Fruit fly (Drosophila melanogaster) whole organism, embryonic: ENCODE data around the gene CG4025.

Experiments used
- Adf1 ChIP-seq: fragments of 200-800 bp; sonication (Bioruptor generic); IDR thresholded peaks from 2 replicates; pipeline ENCODE4 v1.3.6; 2022; ENCODE audit warnings: missing biosample characterization, missing genetic modification characterization
- B-H1 ChIP-seq: fragments of 200-800 bp; sonication (Bioruptor generic); IDR thresholded peaks from 3 replicates; pipeline ENCODE4 v1.3.6; 2022; ENCODE audit warnings: missing biosample characterization, missing genetic modification characterization
- CG12071 ChIP-seq: fragments of 200-800 bp; sonication (Bioruptor generic); optimal IDR thresholded peaks from 3 replicates; lab custom pipeline; 2018; ENCODE audit warnings: missing biosample characterization, mild to moderate bottlenecking, missing genetic modification characterization
- CG12769 ChIP-seq: fragments of 200-800 bp; sonication (Bioruptor generic); optimal IDR thresholded peaks from 2 replicates; lab custom pipeline; 2019; ENCODE audit warnings: missing biosample characterization, mild to moderate bottlenecking, missing genetic modification characterization, moderate library complexity
- CG13123 ChIP-seq: fragments of 200-800 bp; sonication (Bioruptor generic); optimal IDR thresholded peaks from 2 replicates; lab custom pipeline; 2016; ENCODE audit warnings: missing biosample characterization, missing genetic modification characterization
- CG15269 ChIP-seq: fragments of 200-800 bp; sonication (Bioruptor generic); optimal IDR thresholded peaks from 2 replicates; lab custom pipeline; 2018; ENCODE audit warnings: missing biosample characterization, mild to moderate bottlenecking, missing genetic modification characterization, moderate library complexity
- CG15696 ChIP-seq: fragments of 200-800 bp; sonication (Bioruptor generic); optimal IDR thresholded peaks from 2 replicates; lab custom pipeline; 2019; ENCODE audit warnings: missing biosample characterization, mild to moderate bottlenecking, missing genetic modification characterization, moderate library complexity
- CG1603 ChIP-seq: fragments of 200-800 bp; sonication (Bioruptor generic); optimal IDR thresholded peaks from 2 replicates; lab custom pipeline; 2019; ENCODE audit warnings: missing biosample characterization, mild to moderate bottlenecking, missing genetic modification characterization, moderate library complexity
- CG16813 ChIP-seq: fragments of 200-800 bp; sonication (Bioruptor generic); IDR thresholded peaks from 3 replicates; pipeline ENCODE4 v1.3.6; 2022; ENCODE audit warnings: missing biosample characterization, missing genetic modification characterization; ENCODE audit not compliant: partially characterized antibody
- CG2712 ChIP-seq: fragments of 200-800 bp; optimal IDR thresholded peaks from 3 replicates; lab custom pipeline; 2019; ENCODE audit warnings: missing biosample characterization, mild to moderate bottlenecking, missing genetic modification characterization, moderate library complexity
- CG31224 ChIP-seq: fragments of 200-800 bp; sonication (Bioruptor generic); IDR thresholded peaks from 2 replicates; pipeline ENCODE4 v1.3.6; 2022; ENCODE audit warnings: missing biosample characterization, missing genetic modification characterization
- CG31441 ChIP-seq: fragments of 200-800 bp; sonication (Bioruptor generic); IDR thresholded peaks from 2 replicates; pipeline ENCODE4 v1.3.6; 2022; ENCODE audit warnings: missing biosample characterization, missing genetic modification characterization
- CG3838 ChIP-seq: fragments of 200-800 bp; sonication (Bioruptor generic); optimal IDR thresholded peaks from 3 replicates; lab custom pipeline; 2016; ENCODE audit warnings: missing biosample characterization, missing genetic modification characterization
- CG4360 ChIP-seq: fragments of 200-800 bp; sonication (Bioruptor generic); IDR thresholded peaks from 2 replicates; pipeline ENCODE4 v1.3.6; 2022; ENCODE audit warnings: missing biosample characterization, missing genetic modification characterization
- CG5180 ChIP-seq: fragments of 200-800 bp; sonication (Bioruptor generic); optimal IDR thresholded peaks from 3 replicates; lab custom pipeline; 2017; ENCODE audit warnings: missing biosample characterization, missing genetic modification characterization, mild to moderate bottlenecking, moderate library complexity, missing genetic modification reagents
- CG6791 ChIP-seq: fragments of 200-800 bp; sonication (Bioruptor generic); IDR thresholded peaks from 3 replicates; pipeline ENCODE4 v1.3.6; 2022; ENCODE audit warnings: missing biosample characterization, missing genetic modification characterization; ENCODE audit not compliant: partially characterized antibody
- CG7839 ChIP-seq: fragments of 200-800 bp; sonication (Bioruptor generic); optimal IDR thresholded peaks from 3 replicates; lab custom pipeline; 2018; ENCODE audit warnings: missing biosample characterization, mild to moderate bottlenecking, missing genetic modification characterization, moderate library complexity
- CG8281 ChIP-seq: fragments of 200-800 bp; sonication (Bioruptor generic); optimal IDR thresholded peaks from 2 replicates; lab custom pipeline; 2018; ENCODE audit warnings: missing biosample characterization, mild to moderate bottlenecking, missing genetic modification characterization, moderate library complexity
- CG8765 ChIP-seq: fragments of 200-800 bp; sonication (Bioruptor generic); IDR thresholded peaks from 2 replicates; pipeline ENCODE4 v1.3.6; 2022; ENCODE audit warnings: missing biosample characterization, missing genetic modification characterization
- CG9797 ChIP-seq: fragments of 200-800 bp; sonication (Bioruptor generic); optimal IDR thresholded peaks from 3 replicates; lab custom pipeline; 2018; ENCODE audit warnings: missing biosample characterization, mild to moderate bottlenecking, missing genetic modification characterization
- Dip2 ChIP-seq: fragments of 200-800 bp; sonication (Bioruptor generic); IDR thresholded peaks from 2 replicates; pipeline ENCODE4 v1.3.6; 2022; ENCODE audit warnings: missing biosample characterization, missing genetic modification characterization
- HLHmδ ChIP-seq: fragments of 200-800 bp; sonication (Bioruptor generic); optimal IDR thresholded peaks from 2 replicates; lab custom pipeline; 2018; ENCODE audit warnings: missing biosample characterization, mild to moderate bottlenecking, missing genetic modification characterization, moderate library complexity
- Hr78 ChIP-seq, 2 experiments: fragments of 200-800 bp in 1 of 2; fragments of >200 bp in 1 of 2; sonication (Bioruptor generic) in 1 of 2; optimal IDR thresholded peaks; 2 replicates each; lab custom pipeline; 2017 to 2019; ENCODE audit warnings: missing biosample characterization in 2 of 2, missing genetic modification characterization in 2 of 2, mild to moderate bottlenecking in 1 of 2, moderate library complexity in 1 of 2
- Lpt ChIP-seq: fragments of >200 bp; optimal IDR thresholded peaks from 2 replicates; lab custom pipeline; 2018; ENCODE audit warnings: missing biosample characterization, missing genetic modification characterization
- Med ChIP-seq: fragments of 200-800 bp; sonication (Bioruptor generic); peaks from one replicate; lab custom pipeline; 2016; ENCODE audit warnings: missing biosample characterization, missing genetic modification characterization, mild to moderate bottlenecking, inconsistent platforms, moderate library complexity
- Nf-YB ChIP-seq: fragments of 200-800 bp; sonication (Bioruptor generic); optimal IDR thresholded peaks from 3 replicates; lab custom pipeline; 2019; ENCODE audit warnings: missing biosample characterization, mild to moderate bottlenecking, missing genetic modification characterization, moderate library complexity
- Oli ChIP-seq: fragments of 200-800 bp; sonication (Bioruptor generic); optimal IDR thresholded peaks from 2 replicates; lab custom pipeline; 2018; ENCODE audit warnings: missing biosample characterization, mild to moderate bottlenecking, missing genetic modification characterization, moderate library complexity
- Ptx1 ChIP-seq: fragments of 200-800 bp; sonication (Bioruptor generic); IDR thresholded peaks from 2 replicates; pipeline ENCODE4 v1.3.6; 2022; ENCODE audit warnings: missing biosample characterization, missing genetic modification characterization
- amos ChIP-seq: fragments of 200-800 bp; sonication (Bioruptor generic); IDR thresholded peaks from 2 replicates; pipeline ENCODE4 v1.3.6; 2022; ENCODE audit warnings: missing biosample characterization, missing genetic modification characterization; ENCODE audit not compliant: partially characterized antibody
- ato ChIP-seq: fragments of 200-800 bp; sonication (Bioruptor generic); IDR thresholded peaks from 2 replicates; pipeline ENCODE4 v1.3.6; 2022; ENCODE audit warnings: missing biosample characterization, missing genetic modification characterization; ENCODE audit not compliant: partially characterized antibody
- bbx ChIP-seq: fragments of 200-800 bp; sonication (Bioruptor generic); IDR thresholded peaks from 2 replicates; pipeline ENCODE4 v1.3.6; 2022; ENCODE audit warnings: missing biosample characterization, missing genetic modification characterization; ENCODE audit not compliant: partially characterized antibody
- br ChIP-seq: fragments of >200 bp; optimal IDR thresholded peaks from 2 replicates; lab custom pipeline; 2017
- dan ChIP-seq: fragments of 200-800 bp; sonication (Bioruptor generic); IDR thresholded peaks from 2 replicates; pipeline ENCODE4 v1.3.6; 2022; ENCODE audit warnings: missing biosample characterization, missing genetic modification characterization
- emc ChIP-seq: fragments of 200-800 bp; sonication (Bioruptor generic); optimal IDR thresholded peaks from 2 replicates; lab custom pipeline; 2016; ENCODE audit warnings: missing biosample characterization, missing genetic modification characterization
- en ChIP-seq: fragments of 200-800 bp; sonication (Bioruptor generic); optimal IDR thresholded peaks from 2 replicates; lab custom pipeline; 2016; ENCODE audit warnings: missing biosample characterization, missing genetic modification characterization
- esg ChIP-seq: fragments of 200-800 bp; sonication (Bioruptor generic); conservative IDR thresholded peaks from 2 replicates; pipeline ENCODE4 v1.3.6; 2022; ENCODE audit warnings: missing biosample characterization, missing genetic modification characterization
- eyg ChIP-seq: fragments of 200-800 bp; sonication (Bioruptor generic); optimal IDR thresholded peaks from 3 replicates; lab custom pipeline; 2016; ENCODE audit warnings: missing biosample characterization, missing genetic modification characterization
- jing ChIP-seq: fragments of 200-800 bp; sonication (Bioruptor generic); optimal IDR thresholded peaks from 2 replicates; lab custom pipeline; 2018; ENCODE audit warnings: missing biosample characterization, mild to moderate bottlenecking, missing genetic modification characterization
- kni ChIP-seq: fragments of 200-800 bp; sonication (Bioruptor generic); optimal IDR thresholded peaks from 3 replicates; lab custom pipeline; 2017; ENCODE audit warnings: mild to moderate bottlenecking, missing biosample characterization, missing genetic modification reagents, missing genetic modification characterization
- onecut ChIP-seq: fragments of 200-800 bp; sonication (Bioruptor generic); IDR thresholded peaks from 2 replicates; pipeline ENCODE4 v1.3.6; 2022; ENCODE audit warnings: missing biosample characterization, missing genetic modification characterization
- pho ChIP-seq: fragments of 200-800 bp; sonication (Bioruptor generic); optimal IDR thresholded peaks from 2 replicates; lab custom pipeline; 2016; ENCODE audit warnings: missing biosample characterization, missing genetic modification characterization
- pnt ChIP-seq: fragments of 200-800 bp; sonication (Bioruptor generic); optimal IDR thresholded peaks from 3 replicates; lab custom pipeline; 2016; ENCODE audit warnings: missing biosample characterization, missing genetic modification characterization
- scrt ChIP-seq: fragments of 200-800 bp; sonication (Bioruptor generic); optimal IDR thresholded peaks from 2 replicates; lab custom pipeline; 2018; ENCODE audit warnings: missing biosample characterization, mild to moderate bottlenecking, missing genetic modification characterization, moderate library complexity
- tll ChIP-seq, 2 experiments: fragments of 200-800 bp in 1 of 2; fragments of >200 bp in 1 of 2; sonication (Bioruptor generic) in 1 of 2; optimal IDR thresholded peaks; 2 replicates each; lab custom pipeline; 2017 to 2019; ENCODE audit warnings: missing biosample characterization in 2 of 2, missing genetic modification characterization in 2 of 2, mild to moderate bottlenecking in 1 of 2, moderate library complexity in 1 of 2
- unc-4 ChIP-seq: fragments of 200-800 bp; sonication (Bioruptor generic); IDR thresholded peaks from 2 replicates; pipeline ENCODE4 v1.3.6; 2022; ENCODE audit warnings: missing biosample characterization, missing genetic modification characterization; ENCODE audit not compliant: partially characterized antibody
- vvl ChIP-seq: fragments of 200-800 bp; sonication (Bioruptor generic); IDR thresholded peaks from 2 replicates; pipeline ENCODE4 v1.3.6; 2022; ENCODE audit warnings: missing biosample characterization, missing genetic modification characterization
- zen ChIP-seq: fragments of 200-800 bp; sonication (Bioruptor generic); optimal IDR thresholded peaks from 3 replicates; lab custom pipeline; 2018; ENCODE audit warnings: missing biosample characterization, mild to moderate bottlenecking, missing genetic modification characterization, moderate library complexity
- zen2 ChIP-seq: fragments of 200-800 bp; sonication (Bioruptor generic); IDR thresholded peaks from 3 replicates; pipeline ENCODE4 v1.3.6; 2022; ENCODE audit warnings: missing biosample characterization, missing genetic modification characterization; ENCODE audit not compliant: partially characterized antibody

The CG4025 gene

dm6 chrX:2041312-2041918 is 35.4 kb upstream of the CG4025 start, which contains the start of gene CG4313 (continued):
- TF ChIP-seq CG13123 = no peak
- TF ChIP-seq dan = 0 out of 2 replicates have a peak, but pooled peaks have one; percentile 31
- peak in 1 of 2 experiments; percentile 34 for TF ChIP-seq tll (GFP tag; optimal IDR thresholded peaks at IDR 0.05; lab: Kevin White, UChicago)
- peak; percentile 80 for TF ChIP-seq bbx (GFP tag; lab: Robert Waterston, UW)
- TF ChIP-seq Med (GFP tag; lab: Kevin White, UChicago) = peak; percentile 95
- peak; percentile 88 for TF ChIP-seq CG12769 (tag; lab: Kevin White, UChicago)
- peak; percentile 46; the same call in 1 of the 2 replicates for TF ChIP-seq CG8765 (GFP tag; lab: Robert Waterston, UW)
- peak; percentile 55 for TF ChIP-seq vvl (GFP tag; lab: Robert Waterston, UW)
- no peak for TF ChIP-seq jing (GFP tag; lab: Kevin White, UChicago)
- peak; percentile 21 for TF ChIP-seq kni (GFP tag; lab: Kevin White, UChicago)
- peak; percentile 72 for TF ChIP-seq CG15696 (tag; lab: Kevin White, UChicago)
- peak; percentile 44 for TF ChIP-seq eyg (GFP tag; lab: Kevin White, UChicago)
- TF ChIP-seq esg = peak; percentile 34; the same call in 1 of the 2 replicates
- 0 out of 2 replicates have a peak, but pooled peaks have one; percentile 17 for TF ChIP-seq Adf1 (GFP tag; lab: Robert Waterston, UW)
- peak; percentile 65 for TF ChIP-seq en (GFP tag; lab: Kevin White, UChicago)
- peak; percentile 80 for TF ChIP-seq CG1603 (tag; lab: Kevin White, UChicago)
- TF ChIP-seq Dip2 (GFP tag; lab: Robert Waterston, UW) = no peak
- no peak for TF ChIP-seq HLHmδ
- TF ChIP-seq Nf-YB = peak; percentile 36
- no peak for TF ChIP-seq CG4360 (GFP tag; lab: Robert Waterston, UW)
- TF ChIP-seq pnt (GFP tag; lab: Kevin White, UChicago) = peak; percentile 57
- peak; percentile 44 for TF ChIP-seq scrt (GFP tag; lab: Kevin White, UChicago)
- TF ChIP-seq zen = peak; percentile 41
- peak; percentile 86 for TF ChIP-seq unc-4 (GFP tag; lab: Robert Waterston, UW)
- peak; percentile 2 for TF ChIP-seq CG9797 (GFP tag; lab: Kevin White, UChicago)
- TF ChIP-seq CG5180 = peak; percentile 14
- peak; percentile 56; the same call in 1 of the 2 replicates for TF ChIP-seq CG31224 (GFP tag; lab: Robert Waterston, UW)
- peak; percentile 76; the same call in 1 of the 2 replicates for TF ChIP-seq CG31441 (GFP tag; lab: Robert Waterston, UW)
- peak; percentile 74 for TF ChIP-seq CG7839
- peak; percentile 27 for TF ChIP-seq CG8281 (tag; lab: Kevin White, UChicago)
- TF ChIP-seq Lpt (GFP tag; lab: Kevin White, UChicago) = no peak
- peak; percentile 71 for TF ChIP-seq CG2712 (tag; lab: Kevin White, UChicago)
- peak; percentile 76 for TF ChIP-seq Ptx1
- TF ChIP-seq Hr78 (GFP tag; optimal IDR thresholded peaks at IDR 0.05; lab: Kevin White, UChicago) = no peak
- peak; percentile 68 for TF ChIP-seq ato (GFP tag; lab: Robert Waterston, UW)
- TF ChIP-seq zen2 = peak; percentile 69; the same call in 1 of the 3 replicates
- no peak for TF ChIP-seq onecut
- TF ChIP-seq CG12071 (GFP tag; lab: Kevin White, UChicago) = peak; percentile 25
- TF ChIP-seq B-H1 (GFP tag; lab: Robert Waterston, UW) = peak; percentile 37; the same call in 2 of the 3 replicates
- TF ChIP-seq CG6791 (GFP tag; lab: Robert Waterston, UW) = peak; percentile 74
- peak; percentile 62 for TF ChIP-seq pho (GFP tag; lab: Kevin White, UChicago)
- TF ChIP-seq CG15269 (tag; lab: Kevin White, UChicago) = peak; percentile 68
- TF ChIP-seq emc (GFP tag; lab: Kevin White, UChicago) = peak; percentile 31
- TF ChIP-seq CG3838 (GFP tag; lab: Kevin White, UChicago) = no peak
- no peak for TF ChIP-seq br (lab: Kevin White, UChicago)
- peak; percentile 34 for TF ChIP-seq Oli
- peak; percentile 92 for TF ChIP-seq CG16813
- peak; percentile 83 for TF ChIP-seq amos (GFP tag; lab: Robert Waterston, UW)
